Worm (Caenorhabditis elegans) whole organism, mixed stage, embryonic: Measurements from ENCODE around the gene fbxb-22.

Source experiments
- M03D4.4 ChIP-seq: sonication (generic microtip); optimal IDR thresholded peaks from 2 replicates; lab custom pipeline; 2017; ENCODE audit warnings: mild to moderate bottlenecking, missing genetic modification characterization, missing compliant biosample characterization
- blmp-1 ChIP-seq: fragments of 150-350 bp; optimal IDR thresholded peaks from 2 replicates; lab custom pipeline; 2014; ENCODE audit warnings: missing biosample characterization, missing genetic modification characterization
- ceh-43 ChIP-seq: fragments of 200-800 bp; sonication (Bioruptor generic); optimal IDR thresholded peaks from 2 replicates; lab custom pipeline; 2018; ENCODE audit warnings: mild to moderate bottlenecking, missing genetic modification characterization, moderate library complexity, missing compliant biosample characterization
- ham-2 ChIP-seq: fragments of 200-800 bp; sonication (Bioruptor generic); optimal IDR thresholded peaks from 2 replicates; lab custom pipeline; 2018; ENCODE audit warnings: mild to moderate bottlenecking, missing genetic modification characterization, missing compliant biosample characterization
- mls-2 ChIP-seq: sonication (generic microtip); optimal IDR thresholded peaks from 2 replicates; lab custom pipeline; 2016; ENCODE audit warnings: mild to moderate bottlenecking, missing genetic modification characterization, moderate library complexity, missing compliant biosample characterization
- nhr-237 ChIP-seq: fragments of 150-350 bp; optimal IDR thresholded peaks from 2 replicates; lab custom pipeline; 2014; ENCODE audit warnings: missing biosample characterization, missing genetic modification characterization
- pha-4 ChIP-seq: fragments of 150-350 bp; optimal IDR thresholded peaks from 2 replicates; lab custom pipeline; 2018; ENCODE audit warnings: missing biosample characterization, missing genetic modification reagents, missing genetic modification characterization
- snpc-4 ChIP-seq: fragments of 150-350 bp; optimal IDR thresholded peaks from 2 replicates; lab custom pipeline; 2014; ENCODE audit warnings: missing biosample characterization, missing genetic modification characterization
- sptf-1 ChIP-seq: sonication (generic microtip); optimal IDR thresholded peaks from 2 replicates; lab custom pipeline; 2017; ENCODE audit warnings: mild to moderate bottlenecking, missing genetic modification characterization, moderate library complexity, missing compliant biosample characterization
- unc-39 ChIP-seq: fragments of 150-350 bp; optimal IDR thresholded peaks from 2 replicates; lab custom pipeline; 2014; ENCODE audit warnings: missing biosample characterization, missing genetic modification characterization
- unc-62 ChIP-seq: fragments of 150-350 bp; optimal IDR thresholded peaks from 2 replicates; lab custom pipeline; 2014; ENCODE audit warnings: missing biosample characterization, missing genetic modification reagents, missing genetic modification characterization

- no peak for TF ChIP-seq nhr-237 (tag; lab: Kevin White, UChicago)
- no peak for TF ChIP-seq unc-39 (tag; lab: Kevin White, UChicago)
- no peak for TF ChIP-seq snpc-4 (tag; lab: Kevin White, UChicago)
- TF ChIP-seq ham-2: no peak
- TF ChIP-seq pha-4 (tag; lab: Kevin White, UChicago): no peak
- no peak for TF ChIP-seq ceh-43 (GFP tag; lab: Kevin White, UChicago)
- no peak for TF ChIP-seq M03D4.4 (tag; lab: Kevin White, UChicago)
- no peak for TF ChIP-seq sptf-1 (tag; lab: Kevin White, UChicago)
- no peak for TF ChIP-seq unc-62 (GFP tag; lab: Kevin White, UChicago)
- no peak for TF ChIP-seq blmp-1 (tag; lab: Kevin White, UChicago)
- no peak for TF ChIP-seq mls-2
Measured at ce11 chrIII:11896652-11897051, 13.1 kb upstream of the fbxb-22 start.
